Fruit fly (Drosophila melanogaster) whole organism, prepupa: ENCODE results near the gene grk.
A peak's percentile ranks its signal among the peaks of the same experiment; 100 is the strongest.

ENCODE experiments used
- Blimp-1 ChIP-seq: fragments of 200-800 bp; sonication (Bioruptor generic); optimal IDR thresholded peaks from 3 replicates; lab custom pipeline; 2017; ENCODE audit warnings: missing biosample characterization, missing genetic modification characterization, mild to moderate bottlenecking, moderate library complexity, missing genetic modification reagents
- CG10631 ChIP-seq: fragments of 200-800 bp; sonication (Bioruptor generic); optimal IDR thresholded peaks from 2 replicates; lab custom pipeline; 2016; ENCODE audit warnings: missing biosample characterization, missing genetic modification characterization
- CG10669 ChIP-seq: fragments of 200-800 bp; sonication (Bioruptor generic); optimal IDR thresholded peaks from 3 replicates; lab custom pipeline; 2018; ENCODE audit warnings: missing biosample characterization, mild to moderate bottlenecking, missing genetic modification characterization, moderate library complexity
- CG11902 ChIP-seq: fragments of 200-800 bp; sonication (Bioruptor generic); optimal IDR thresholded peaks from 3 replicates; lab custom pipeline; 2016; ENCODE audit warnings: missing biosample characterization, missing genetic modification characterization
- CG15336 ChIP-seq: fragments of 200-800 bp; sonication (Bioruptor generic); IDR thresholded peaks from 2 replicates; pipeline ENCODE4 v1.3.6; 2022; ENCODE audit warnings: missing biosample characterization, missing genetic modification characterization
- CG1621 ChIP-seq: fragments of 200-800 bp; sonication (Bioruptor generic); optimal IDR thresholded peaks from 3 replicates; lab custom pipeline; 2018; ENCODE audit warnings: missing biosample characterization, mild to moderate bottlenecking, missing genetic modification characterization
- CG16779 ChIP-seq: fragments of 200-800 bp; sonication (Bioruptor generic); optimal IDR thresholded peaks from 3 replicates; lab custom pipeline; 2017; ENCODE audit warnings: missing biosample characterization, mild to moderate bottlenecking, missing genetic modification characterization
- CG3032 ChIP-seq: fragments of 200-800 bp; optimal IDR thresholded peaks from 2 replicates; lab custom pipeline; 2019; ENCODE audit warnings: missing biosample characterization, mild to moderate bottlenecking, missing genetic modification characterization, moderate library complexity
- CG31627 ChIP-seq: fragments of 200-800 bp; sonication (Bioruptor generic); optimal IDR thresholded peaks from 3 replicates; lab custom pipeline; 2016; ENCODE audit warnings: missing biosample characterization, missing genetic modification characterization
- CG32006 ChIP-seq: fragments of 200-800 bp; sonication (Bioruptor generic); optimal IDR thresholded peaks from 3 replicates; lab custom pipeline; 2017; ENCODE audit warnings: missing biosample characterization, mild to moderate bottlenecking, missing genetic modification characterization
- CG34406 ChIP-seq: fragments of 200-800 bp; sonication (Bioruptor generic); optimal IDR thresholded peaks from 3 replicates; lab custom pipeline; 2016; ENCODE audit warnings: missing biosample characterization, missing genetic modification characterization
- CG3919 ChIP-seq: fragments of 200-800 bp; sonication (Bioruptor generic); optimal IDR thresholded peaks from 3 replicates; lab custom pipeline; 2016; ENCODE audit warnings: missing biosample characterization, missing genetic modification characterization
- CG6276 ChIP-seq: fragments of 200-800 bp; sonication (Bioruptor generic); optimal IDR thresholded peaks from 2 replicates; lab custom pipeline; 2017; ENCODE audit warnings: missing biosample characterization, mild to moderate bottlenecking, missing genetic modification characterization
- CG6808 ChIP-seq: fragments of 200-800 bp; sonication (Bioruptor generic); optimal IDR thresholded peaks from 3 replicates; lab custom pipeline; 2017; ENCODE audit warnings: missing biosample characterization, missing genetic modification characterization, mild to moderate bottlenecking, moderate library complexity, missing genetic modification reagents
- CG6854 ChIP-seq: fragments of 200-800 bp; sonication (Bioruptor generic); optimal IDR thresholded peaks from 2 replicates; lab custom pipeline; 2017; ENCODE audit warnings: missing biosample characterization, mild to moderate bottlenecking, missing genetic modification characterization
- CG7368 ChIP-seq: fragments of 200-800 bp; sonication (Bioruptor generic); optimal IDR thresholded peaks from 3 replicates; lab custom pipeline; 2016; ENCODE audit warnings: missing biosample characterization, missing genetic modification characterization
- CG8119 ChIP-seq: fragments of 200-800 bp; sonication (Bioruptor generic); IDR thresholded peaks from 3 replicates; pipeline ENCODE4 v1.3.6; 2022; ENCODE audit warnings: missing biosample characterization, missing genetic modification characterization
- CG8319 ChIP-seq: fragments of 200-800 bp; sonication (Bioruptor generic); optimal IDR thresholded peaks from 3 replicates; lab custom pipeline; 2016; ENCODE audit warnings: missing biosample characterization, missing genetic modification characterization
- CG8632 ChIP-seq: fragments of 200-800 bp; sonication (Bioruptor generic); optimal IDR thresholded peaks from 3 replicates; lab custom pipeline; 2016; ENCODE audit warnings: missing biosample characterization, missing genetic modification characterization
- CG9139 ChIP-seq: fragments of 200-800 bp; sonication (Bioruptor generic); optimal IDR thresholded peaks from 3 replicates; lab custom pipeline; 2017; ENCODE audit warnings: missing biosample characterization, mild to moderate bottlenecking, missing genetic modification characterization
- Eip75B ChIP-seq: fragments of 200-800 bp; sonication (Bioruptor generic); optimal IDR thresholded peaks from 3 replicates; lab custom pipeline; 2016; ENCODE audit warnings: missing biosample characterization, missing genetic modification characterization
- Eip78C ChIP-seq: fragments of 200-800 bp; sonication (Bioruptor generic); peaks from one replicate; lab custom pipeline; 2016; ENCODE audit warnings: missing biosample characterization, missing genetic modification characterization
- Eip93F ChIP-seq: fragments of 200-800 bp; sonication (Bioruptor generic); optimal IDR thresholded peaks from 2 replicates; lab custom pipeline; 2016; ENCODE audit warnings: missing biosample characterization, mild to moderate bottlenecking, missing genetic modification characterization
- Ets21C ChIP-seq: fragments of 200-800 bp; sonication (Bioruptor generic); optimal IDR thresholded peaks from 3 replicates; lab custom pipeline; 2016; ENCODE audit warnings: missing biosample characterization, missing genetic modification characterization
- Ets96B ChIP-seq: fragments of 200-800 bp; optimal IDR thresholded peaks from 2 replicates; lab custom pipeline; 2019; ENCODE audit warnings: missing biosample characterization, mild to moderate bottlenecking, missing genetic modification characterization, moderate library complexity
- Hr38 ChIP-seq: sonication (Bioruptor generic); optimal IDR thresholded peaks from 2 replicates; lab custom pipeline; 2016; ENCODE audit warnings: missing biosample characterization, missing genetic modification characterization
- Hr39 ChIP-seq: fragments of 200-800 bp; sonication (Bioruptor generic); optimal IDR thresholded peaks from 2 replicates; lab custom pipeline; 2016; ENCODE audit warnings: missing biosample characterization, missing genetic modification characterization
- Hr4 ChIP-seq: fragments of 200-800 bp; sonication (Bioruptor generic); optimal IDR thresholded peaks from 3 replicates; lab custom pipeline; 2016; ENCODE audit warnings: missing biosample characterization, missing genetic modification characterization
- Met ChIP-seq: fragments of 200-800 bp; sonication (Bioruptor generic); optimal IDR thresholded peaks from 3 replicates; lab custom pipeline; 2016; ENCODE audit warnings: missing biosample characterization, missing genetic modification characterization
- OdsH ChIP-seq: fragments of 200-800 bp; sonication (Bioruptor generic); optimal IDR thresholded peaks from 3 replicates; lab custom pipeline; 2016; ENCODE audit warnings: missing biosample characterization, missing genetic modification characterization
- Smox ChIP-seq: fragments of 200-800 bp; sonication (Bioruptor generic); optimal IDR thresholded peaks from 3 replicates; lab custom pipeline; 2016; ENCODE audit warnings: missing biosample characterization, missing genetic modification characterization
- Sox102F ChIP-seq: fragments of 200-800 bp; sonication (Bioruptor generic); optimal IDR thresholded peaks from 2 replicates; lab custom pipeline; 2016; ENCODE audit warnings: missing biosample characterization, mild to moderate bottlenecking, missing genetic modification characterization
- Sox15 ChIP-seq: fragments of 200-800 bp; sonication (Bioruptor generic); optimal IDR thresholded peaks from 3 replicates; lab custom pipeline; 2016; ENCODE audit warnings: missing biosample characterization, missing genetic modification characterization
- achi ChIP-seq: fragments of 200-800 bp; sonication (Bioruptor generic); optimal IDR thresholded peaks from 3 replicates; lab custom pipeline; 2016; ENCODE audit warnings: missing biosample characterization, missing genetic modification characterization
- acj6 ChIP-seq: fragments of 200-800 bp; sonication (Bioruptor generic); optimal IDR thresholded peaks from 3 replicates; lab custom pipeline; 2016; ENCODE audit warnings: missing biosample characterization, missing genetic modification characterization
- cyc ChIP-seq: fragments of 200-800 bp; sonication (Bioruptor generic); optimal IDR thresholded peaks from 3 replicates; lab custom pipeline; 2016; ENCODE audit warnings: missing biosample characterization, missing genetic modification characterization
- dac ChIP-seq: fragments of 200-800 bp; sonication (Bioruptor generic); optimal IDR thresholded peaks from 2 replicates; lab custom pipeline; 2017; ENCODE audit warnings: missing biosample characterization, mild to moderate bottlenecking, missing genetic modification characterization
- eg ChIP-seq: fragments of 200-800 bp; sonication (Bioruptor generic); IDR thresholded peaks from 3 replicates; pipeline ENCODE4 v1.3.6; 2022; ENCODE audit warnings: missing biosample characterization, missing genetic modification characterization
- esn ChIP-seq: fragments of 200-800 bp; sonication (Bioruptor generic); optimal IDR thresholded peaks from 2 replicates; lab custom pipeline; 2016; ENCODE audit warnings: missing biosample characterization, mild to moderate bottlenecking, missing genetic modification characterization, moderate library complexity
- fd59A ChIP-seq: fragments of 200-800 bp; sonication (Bioruptor generic); optimal IDR thresholded peaks from 2 replicates; lab custom pipeline; 2017; ENCODE audit warnings: missing biosample characterization, mild to moderate bottlenecking, missing genetic modification characterization, missing genetic modification reagents
- fkh ChIP-seq: fragments of 200-800 bp; sonication (Bioruptor generic); optimal IDR thresholded peaks from 3 replicates; lab custom pipeline; 2017; ENCODE audit warnings: missing biosample characterization, mild to moderate bottlenecking, missing genetic modification characterization, moderate library complexity
- net ChIP-seq: fragments of 200-800 bp; sonication (Bioruptor generic); optimal IDR thresholded peaks from 3 replicates; lab custom pipeline; 2016; ENCODE audit warnings: missing biosample characterization, missing genetic modification characterization
- pdm3 ChIP-seq: fragments of 200-800 bp; sonication (Bioruptor generic); optimal IDR thresholded peaks from 3 replicates; lab custom pipeline; 2016; ENCODE audit warnings: missing biosample characterization, missing genetic modification characterization
- spab ChIP-seq: fragments of 200-800 bp; sonication (Bioruptor generic); optimal IDR thresholded peaks from 2 replicates; lab custom pipeline; 2017; ENCODE audit warnings: missing biosample characterization, mild to moderate bottlenecking, missing genetic modification characterization, missing genetic modification reagents
- ss ChIP-seq, 2 experiments: fragments of 200-800 bp; sonication (Bioruptor generic); optimal IDR thresholded peaks; 2 replicates in 1 of 2; 3 replicates in 1 of 2; lab custom pipeline; 2017 to 2018; ENCODE audit warnings: mild to moderate bottlenecking in 2 of 2, missing biosample characterization in 2 of 2, missing genetic modification characterization in 2 of 2, moderate library complexity in 1 of 2
- svp ChIP-seq: fragments of 200-800 bp; sonication (Bioruptor generic); peaks from one replicate; lab custom pipeline; 2016; ENCODE audit warnings: missing biosample characterization, missing genetic modification characterization
- topi ChIP-seq: fragments of 200-800 bp; sonication (Bioruptor generic); optimal IDR thresholded peaks from 3 replicates; lab custom pipeline; 2016; ENCODE audit warnings: missing biosample characterization, missing genetic modification characterization

grk gene

DNA sequence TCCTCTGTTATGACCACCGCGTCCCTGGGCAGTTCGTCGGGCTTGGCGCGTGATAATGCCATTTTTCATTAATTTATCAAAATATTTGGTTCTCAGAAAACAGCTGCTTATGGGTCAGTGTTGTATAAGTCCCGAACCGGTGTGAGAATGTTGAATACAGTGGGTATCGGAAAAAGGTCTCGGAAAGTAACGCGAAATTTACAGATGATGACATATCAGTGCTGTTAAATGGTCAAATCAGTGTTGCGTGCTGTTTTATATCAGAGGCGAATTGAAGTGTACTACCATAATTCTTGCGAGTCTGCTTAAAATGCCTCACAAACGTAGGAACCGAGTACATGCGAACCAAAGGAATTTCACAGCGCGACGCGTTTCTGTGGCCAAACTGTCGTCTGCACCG, 50.8 kb downstream of the grk start, which contains the start of the genes CG13392 and Rcd4 (continued):
- TF ChIP-seq spab, result no peak
- peak; percentile 50 for TF ChIP-seq Eip75B (GFP tag; lab: Kevin White, UChicago)
- TF ChIP-seq Blimp-1 (GFP tag; lab: Kevin White, UChicago), result no peak
- TF ChIP-seq CG6854, result peak; percentile 36
- no peak for TF ChIP-seq CG9139 (GFP tag; lab: Kevin White, UChicago)
- TF ChIP-seq CG16779 (tag; lab: Kevin White, UChicago), result no peak
- peak; percentile 79 for TF ChIP-seq CG3919 (GFP tag; lab: Kevin White, UChicago)
- TF ChIP-seq esn, result peak; percentile 77
- TF ChIP-seq CG8632 (GFP tag; lab: Kevin White, UChicago), result peak; percentile 26
- TF ChIP-seq Smox (GFP tag; lab: Kevin White, UChicago), result peak; percentile 49
- TF ChIP-seq acj6 (GFP tag; lab: Kevin White, UChicago), result peak; percentile 60
- peak; percentile 12 for TF ChIP-seq Ets96B (tag; lab: Kevin White, UChicago)
- TF ChIP-seq CG32006 (GFP tag; lab: Kevin White, UChicago), result peak; percentile 41
- peak; percentile 59 for TF ChIP-seq CG7368 (GFP tag; lab: Kevin White, UChicago)

DNA sequence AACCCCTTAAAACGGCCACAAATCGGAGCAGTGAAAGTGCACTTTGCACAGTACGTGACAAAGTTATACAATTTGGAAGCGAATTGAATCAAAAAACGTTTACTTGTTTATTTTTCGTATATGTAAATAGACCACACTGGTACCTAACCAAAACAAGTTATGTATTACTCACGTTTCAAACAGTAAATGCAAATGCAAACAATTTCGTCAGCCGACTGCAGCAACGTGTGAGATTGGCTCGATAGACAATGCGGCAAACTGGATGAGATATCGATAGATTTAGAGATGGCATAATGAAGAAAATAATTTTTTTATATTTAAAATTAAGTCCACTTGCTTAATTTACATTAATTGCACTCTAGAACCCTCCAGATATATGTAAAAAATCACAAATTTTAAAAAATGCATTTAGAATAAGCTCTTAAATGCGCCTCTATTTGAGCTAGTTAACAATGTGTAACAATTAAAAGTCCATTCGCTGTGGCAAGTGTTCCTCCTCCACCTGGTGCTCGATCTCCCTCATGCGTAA, 51.8 kb downstream of the grk start, which contains the start of gene AlaRS:
Gene AlaRS (minus strand): TSS at position 257 of the 529 bp plus-strand sequence.
- peak; percentile 64 for TF ChIP-seq Blimp-1 (GFP tag; lab: Kevin White, UChicago)
- TF ChIP-seq spab, result no peak
- peak; percentile 79 for TF ChIP-seq Eip78C (GFP tag; lab: Kevin White, UChicago)
- peak; percentile 29 for TF ChIP-seq CG34406 (GFP tag; lab: Kevin White, UChicago)
- TF ChIP-seq pdm3 (GFP tag; lab: Kevin White, UChicago), result peak; percentile 42
- TF ChIP-seq CG6854, result peak; percentile 5
- no peak for TF ChIP-seq Ets21C
- no peak for TF ChIP-seq Hr38
- no peak for TF ChIP-seq CG11902 (GFP tag; lab: Kevin White, UChicago)
- TF ChIP-seq acj6 (GFP tag; lab: Kevin White, UChicago), result peak; percentile 37
- TF ChIP-seq Sox102F (GFP tag; lab: Kevin White, UChicago), result peak; percentile 52
- no peak for TF ChIP-seq CG8319 (GFP tag; lab: Kevin White, UChicago)
- peak; percentile 48 for TF ChIP-seq CG3919 (GFP tag; lab: Kevin White, UChicago)
- peak; percentile 69 for TF ChIP-seq svp (GFP tag; lab: Kevin White, UChicago)
- peak; percentile 52 for TF ChIP-seq Met (GFP tag; lab: Kevin White, UChicago)
- TF ChIP-seq CG6276 (GFP tag; lab: Kevin White, UChicago), result no peak
- TF ChIP-seq CG7368 (GFP tag; lab: Kevin White, UChicago), result no peak
- no peak for TF ChIP-seq CG10669 (GFP tag; lab: Kevin White, UChicago)
- peak; percentile 44 for TF ChIP-seq topi (GFP tag; lab: Kevin White, UChicago)
- peak; percentile 8 for TF ChIP-seq CG3032
- no peak for TF ChIP-seq fd59A (GFP tag; lab: Kevin White, UChicago)
- TF ChIP-seq dac, result no peak
- peak; percentile 66 for TF ChIP-seq fkh (GFP tag; lab: Kevin White, UChicago)
- peak; percentile 14 for TF ChIP-seq CG32006 (GFP tag; lab: Kevin White, UChicago)
- TF ChIP-seq eg (GFP tag; lab: Robert Waterston, UW), result 0 out of 3 replicates have a peak, but pooled peaks have one; percentile 48
- TF ChIP-seq Ets96B (tag; lab: Kevin White, UChicago), result peak; percentile 1
- no peak for TF ChIP-seq CG16779 (tag; lab: Kevin White, UChicago)
- peak; percentile 39 for TF ChIP-seq achi (GFP tag; lab: Kevin White, UChicago)
- TF ChIP-seq net (GFP tag; lab: Kevin White, UChicago), result peak; percentile 32
- TF ChIP-seq Eip75B (GFP tag; lab: Kevin White, UChicago), result peak; percentile 38
- peak; percentile 29 for TF ChIP-seq cyc
- TF ChIP-seq Eip93F (GFP tag; lab: Kevin White, UChicago), result peak; percentile 9
- TF ChIP-seq OdsH (GFP tag; lab: Kevin White, UChicago), result peak; percentile 59
- TF ChIP-seq Hr39 (GFP tag; lab: Kevin White, UChicago), result peak; percentile 32
- peak; percentile 48 for TF ChIP-seq Hr4 (GFP tag; lab: Kevin White, UChicago)
- peak; percentile 19 for TF ChIP-seq CG31627 (GFP tag; lab: Kevin White, UChicago)
- peak in 1 of 2 experiments; percentile 11 for TF ChIP-seq ss (GFP tag; optimal IDR thresholded peaks at IDR 0.05; lab: Kevin White, UChicago)
- peak; percentile 12 for TF ChIP-seq Sox15 (GFP tag; lab: Kevin White, UChicago)
- peak; percentile 32 for TF ChIP-seq CG10631 (GFP tag; lab: Kevin White, UChicago)
- TF ChIP-seq CG8119 (GFP tag; lab: Robert Waterston, UW), result peak; percentile 45; the same call in 1 of the 3 replicates
- peak; percentile 64 for TF ChIP-seq Smox (GFP tag; lab: Kevin White, UChicago)
- peak; percentile 39 for TF ChIP-seq CG15336 (GFP tag; lab: Robert Waterston, UW)
- TF ChIP-seq CG1621 (tag; lab: Kevin White, UChicago), result no peak
- TF ChIP-seq CG6808, result peak; percentile 15
- TF ChIP-seq esn, result peak; percentile 63
